Fruit fly (Drosophila melanogaster): ENCODE results near the gene Rcd-1.

Rcd-1 gene

DNA sequence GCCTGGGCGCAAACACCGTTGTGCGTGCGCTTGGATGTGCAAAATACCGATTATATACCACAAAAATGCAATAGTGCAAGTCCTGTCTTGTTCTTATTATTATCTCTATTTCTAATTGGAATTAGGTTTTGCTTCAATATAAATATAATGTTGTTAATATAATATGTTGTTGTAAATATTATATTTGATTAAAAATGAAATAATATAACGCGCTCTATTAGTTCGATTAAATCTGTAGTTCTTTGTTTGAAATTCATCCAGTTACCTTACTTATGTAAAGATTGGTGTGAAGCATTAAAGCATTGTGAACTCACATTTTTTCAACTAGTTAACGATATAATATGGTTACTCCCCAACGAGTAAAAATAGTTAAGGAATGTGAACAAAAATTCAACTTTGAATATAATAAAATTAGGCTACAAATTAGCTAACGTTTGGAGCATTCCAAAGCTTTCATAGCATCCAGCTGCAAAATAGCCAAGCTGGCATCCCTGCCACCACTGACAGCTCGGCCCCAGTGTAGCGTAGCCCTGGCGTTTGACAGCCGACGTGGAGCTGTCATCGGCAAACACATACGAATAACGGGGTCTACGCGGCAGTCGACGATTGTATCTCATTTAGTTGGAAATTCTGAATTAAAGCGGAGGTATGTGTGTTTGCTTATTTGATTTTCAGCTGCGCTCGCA is 4.4 kb downstream of the Rcd-1 start, which contains the start of the genes CG12237 and Sec61gamma (continued):
- no peak for TF ChIP-seq da (GFP tag; optimal IDR thresholded peaks at IDR 0.05)
- TF ChIP-seq Atf-2 (GFP tag; optimal IDR thresholded peaks at IDR 0.05) = no peak
- TF ChIP-seq Dad (GFP tag; optimal IDR thresholded peaks at IDR 0.05) = peak; percentile 24
- no peak for TF ChIP-seq vfl (GFP tag; optimal IDR thresholded peaks at IDR 0.05)
- TF ChIP-seq CG4424 (GFP tag; optimal IDR thresholded peaks at IDR 0.05) = no peak
- TF ChIP-seq Asciz (GFP tag; optimal IDR thresholded peaks at IDR 0.05) = no peak
- peak; percentile 22 for TF ChIP-seq Myb (GFP tag; optimal IDR thresholded peaks at IDR 0.05)
- TF ChIP-seq CG13775 (GFP tag; optimal IDR thresholded peaks at IDR 0.05) = peak; percentile 5
- TF ChIP-seq CG4617 (GFP tag; optimal IDR thresholded peaks at IDR 0.05; ENCODE audit: borderline replicate concordance) = peak; percentile 32
- TF ChIP-seq CG18262 (tag; optimal IDR thresholded peaks at IDR 0.05) = no peak
- TF ChIP-seq CG12391 (tag; optimal IDR thresholded peaks at IDR 0.05) = peak; percentile 45
- TF ChIP-seq Hmx (GFP tag; optimal IDR thresholded peaks at IDR 0.05) = no peak
- no peak for TF ChIP-seq CG5953 (GFP tag; IDR thresholded peaks at IDR 0.05)
- 0 out of 2 replicates have a peak, but pooled peaks have one; percentile 5 for TF ChIP-seq stc (GFP tag; IDR thresholded peaks at IDR 0.05)
- TF ChIP-seq nom (GFP tag; optimal IDR thresholded peaks at IDR 0.05) = peak; percentile 72
- TF ChIP-seq eyg (GFP tag; optimal IDR thresholded peaks at IDR 0.05) = no peak
- TF ChIP-seq Dip2 (GFP tag; IDR thresholded peaks at IDR 0.05) = no peak
- no peak for TF ChIP-seq CG31388 (GFP tag; optimal IDR thresholded peaks at IDR 0.05)
- no peak for TF ChIP-seq emc (GFP tag; optimal IDR thresholded peaks at IDR 0.05)
- peak; percentile 85 for TF ChIP-seq MBD-R2 (GFP tag; IDR thresholded peaks at IDR 0.05)
- TF ChIP-seq CG11723 (GFP tag; optimal IDR thresholded peaks at IDR 0.05) = no peak
- TF ChIP-seq Sox100B (GFP tag; optimal IDR thresholded peaks at IDR 0.05) = no peak
- TF ChIP-seq ham (GFP tag; IDR thresholded peaks at IDR 0.05) = no peak
- no peak for TF ChIP-seq Rx (GFP tag; IDR thresholded peaks at IDR 0.05)
- TF ChIP-seq az2 (GFP tag; optimal IDR thresholded peaks at IDR 0.05) = no peak
- TF ChIP-seq Meics (GFP tag; optimal IDR thresholded peaks at IDR 0.05) = peak; percentile 49
- no peak for TF ChIP-seq CG18476 (GFP tag; optimal IDR thresholded peaks at IDR 0.05)
- no peak for TF ChIP-seq CG15696 (tag; optimal IDR thresholded peaks at IDR 0.05)
- no peak for TF ChIP-seq CG1233 (GFP tag; optimal IDR thresholded peaks at IDR 0.05)
- TF ChIP-seq dati (GFP tag; IDR thresholded peaks at IDR 0.05) = no peak
- no peak for TF ChIP-seq CG6813 (GFP tag; optimal IDR thresholded peaks at IDR 0.05)
- no peak for TF ChIP-seq Drgx (GFP tag; IDR thresholded peaks at IDR 0.05)
- TF ChIP-seq btn (GFP tag; optimal IDR thresholded peaks at IDR 0.05) = no peak
- TF ChIP-seq cad (GFP tag; optimal IDR thresholded peaks at IDR 0.05) = no peak
- TF ChIP-seq CG33557 (GFP tag; optimal IDR thresholded peaks at IDR 0.05) = no peak
- no peak for TF ChIP-seq CG11504 (tag; optimal IDR thresholded peaks at IDR 0.05)
- peak; percentile 29 for TF ChIP-seq CG17186 (GFP tag; optimal IDR thresholded peaks at IDR 0.05)
- TF ChIP-seq sima (GFP tag; optimal IDR thresholded peaks at IDR 0.05) = no peak
- no peak for TF ChIP-seq gcm (GFP tag; optimal IDR thresholded peaks at IDR 0.05)
- TF ChIP-seq tgo (GFP tag; IDR thresholded peaks at IDR 0.05) = no peak
- TF ChIP-seq tio (GFP tag; optimal IDR thresholded peaks at IDR 0.05) = no peak
- no peak for TF ChIP-seq gsb-n (tag; optimal IDR thresholded peaks at IDR 0.05)
- TF ChIP-seq GATAe (GFP tag; conservative IDR thresholded peaks at IDR 0.05) = no peak
- no peak for TF ChIP-seq CG43689 (GFP tag; IDR thresholded peaks at IDR 0.05)
- TF ChIP-seq H2.0 (GFP tag; IDR thresholded peaks at IDR 0.05) = 0 out of 2 replicates have a peak, but pooled peaks have one; percentile 6
- TF ChIP-seq exex (tag; optimal IDR thresholded peaks at IDR 0.05) = no peak
- no peak for TF ChIP-seq CG16815 (GFP tag; optimal IDR thresholded peaks at IDR 0.05)
- no peak for TF ChIP-seq hb (GFP tag; IDR thresholded peaks at IDR 0.05; ENCODE audit: partially characterized antibody)
- TF ChIP-seq Ravus (GFP tag; IDR thresholded peaks at IDR 0.05) = no peak
- TF ChIP-seq hth (optimal IDR thresholded peaks at IDR 0.05) = no peak
- no peak for TF ChIP-seq Hr78 (GFP tag; optimal IDR thresholded peaks at IDR 0.05)

Data from whole organism, embryonic.